Worm (Caenorhabditis elegans) whole organism, late embryonic: Measurements from ENCODE around the gene aexr-1.

Experiments used
- K09A11.1 ChIP-seq: sonication (generic microtip); optimal IDR thresholded peaks from 2 replicates; lab custom pipeline; 2017; ENCODE audit warnings: antibody characterized with exemption, mild to moderate bottlenecking, missing genetic modification characterization, missing compliant biosample characterization; ENCODE audit not compliant: insufficient read depth
- ama-1 ChIP-seq: fragments of 150-350 bp; optimal IDR thresholded peaks from 2 replicates; lab custom pipeline; 2014
- ceh-9 ChIP-seq: sonication (generic microtip); optimal IDR thresholded peaks from 2 replicates; lab custom pipeline; 2016; ENCODE audit warnings: mild to moderate bottlenecking, missing genetic modification characterization, inconsistent platforms, missing compliant biosample characterization
- elt-2 ChIP-seq: sonication (generic microtip); optimal IDR thresholded peaks from 2 replicates; lab custom pipeline; 2016; ENCODE audit warnings: missing genetic modification reagents, missing genetic modification characterization, missing compliant biosample characterization
- lin-11 ChIP-seq: fragments of 200-800 bp; sonication (Bioruptor generic); optimal IDR thresholded peaks from 2 replicates; lab custom pipeline; 2018; ENCODE audit warnings: mild to moderate bottlenecking, missing genetic modification characterization, missing compliant biosample characterization
- madf-2 ChIP-seq: sonication (generic microtip); optimal IDR thresholded peaks from 2 replicates; lab custom pipeline; 2017; ENCODE audit warnings: missing genetic modification characterization, missing compliant biosample characterization
- pqm-1 ChIP-seq: sonication (generic microtip); optimal IDR thresholded peaks from 2 replicates; lab custom pipeline; 2016; ENCODE audit warnings: missing genetic modification characterization, missing compliant biosample characterization
- sox-2 ChIP-seq: fragments of 200-800 bp; sonication (Bioruptor generic); IDR thresholded peaks from 2 replicates; pipeline ENCODE4 v1.3.6; 2022; ENCODE audit warnings: missing genetic modification reagents, missing genetic modification characterization, missing compliant biosample characterization
- syd-9 ChIP-seq: sonication (generic microtip); optimal IDR thresholded peaks from 2 replicates; lab custom pipeline; 2016; ENCODE audit warnings: mild to moderate bottlenecking, missing genetic modification characterization, moderate library complexity, missing compliant biosample characterization
- tbx-2 ChIP-seq: sonication (generic microtip); optimal IDR thresholded peaks from 2 replicates; lab custom pipeline; 2016; ENCODE audit warnings: missing genetic modification characterization, missing compliant biosample characterization
- unc-86 ChIP-seq: sonication (generic microtip); optimal IDR thresholded peaks from 2 replicates; lab custom pipeline; 2016; ENCODE audit warnings: missing genetic modification characterization, missing compliant biosample characterization

DNA sequence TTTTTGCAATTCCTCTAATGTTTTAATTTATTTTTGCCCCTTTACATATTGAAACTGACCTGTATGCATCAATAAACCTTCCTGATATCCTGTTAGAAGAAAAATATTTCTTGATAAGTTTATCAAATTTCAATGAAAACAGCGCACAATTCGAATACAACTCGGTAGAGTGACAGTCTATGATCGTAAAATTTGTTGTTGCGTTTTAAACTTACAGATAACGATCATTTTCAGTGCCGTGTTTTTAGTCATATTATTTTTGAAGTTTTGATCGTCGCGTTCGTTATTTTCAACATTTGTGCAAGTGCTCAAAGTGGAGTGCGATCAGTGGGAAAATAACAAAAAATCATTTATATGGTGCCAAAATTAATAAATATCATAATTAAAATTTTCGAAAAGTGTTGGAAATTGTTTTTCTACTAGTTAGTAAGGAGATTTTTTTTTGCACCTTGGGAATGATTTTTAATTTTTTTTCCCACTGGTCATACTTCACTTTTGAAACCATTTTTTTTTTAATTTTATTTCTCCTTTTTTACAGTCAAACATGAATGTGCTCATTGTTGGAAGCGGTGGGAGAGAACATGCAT, 39.4 kb upstream of the aexr-1 start, which contains the start of gene F38B6.4:
- TF ChIP-seq pqm-1 (tag; lab: Kevin White, UChicago), result no peak
- no peak for TF ChIP-seq syd-9 (tag; lab: Kevin White, UChicago)
- TF ChIP-seq madf-2 (tag; lab: Kevin White, UChicago), result no peak
- TF ChIP-seq tbx-2 (tag; lab: Kevin White, UChicago), result no peak
- no peak for TF ChIP-seq elt-2 (tag; lab: Kevin White, UChicago)
- no peak for TF ChIP-seq ama-1
- TF ChIP-seq ceh-9 (tag; lab: Kevin White, UChicago), result no peak
- TF ChIP-seq K09A11.1 (tag; lab: Kevin White, UChicago), result no peak
- no peak for TF ChIP-seq sox-2 (GFP tag; lab: Robert Waterston, UW)
- TF ChIP-seq lin-11 (tag; lab: Kevin White, UChicago), result no peak
- no peak for TF ChIP-seq unc-86
